Worm (Caenorhabditis elegans): ENCODE data around the gene B0252.1.

Gene B0252.1

DNA sequence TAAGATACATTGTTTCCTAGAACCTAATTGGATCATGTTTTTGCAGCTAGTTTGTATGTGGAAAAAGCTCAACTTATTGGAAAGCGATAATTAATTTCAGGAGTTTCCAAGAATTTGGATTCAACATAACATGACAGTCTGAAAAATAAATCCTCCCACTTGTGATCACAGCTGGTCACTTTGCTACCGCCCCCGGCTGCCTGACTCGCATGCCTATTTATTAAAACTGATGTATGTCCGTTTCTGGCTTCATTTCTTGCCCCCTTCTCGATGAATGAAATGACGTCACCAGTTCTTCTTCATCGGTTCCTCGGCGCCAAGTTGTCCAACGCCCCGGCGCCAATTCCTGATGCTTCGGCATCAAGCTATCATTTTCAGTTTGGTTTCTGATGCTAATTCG, 7.6 kb downstream of the B0252.1 start:
- TF ChIP-seq unc-55 (GFP tag; optimal IDR thresholded peaks at IDR 0.05) (no peak), sma-9 (GFP tag; optimal IDR thresholded peaks at IDR 0.05) (peak; percentile 73), sma-9 (tag; optimal IDR thresholded peaks at IDR 0.05) (no peak)

- TF ChIP-seq skn-1 (tag; optimal IDR thresholded peaks at IDR 0.05) (no peak), lsy-2 (tag; optimal IDR thresholded peaks at IDR 0.05) (no peak), lin-39 (tag; optimal IDR thresholded peaks at IDR 0.05) (no peak), ceh-82 (tag; optimal IDR thresholded peaks at IDR 0.05) (no peak), ZK546.5 (tag; optimal IDR thresholded peaks at IDR 0.05) (no peak), elt-3 (tag; optimal IDR thresholded peaks at IDR 0.05) (no peak), C34F6.9 (tag; optimal IDR thresholded peaks at IDR 0.05) (no peak), nhr-23 (tag; optimal IDR thresholded peaks at IDR 0.05) (no peak), dmd-4 (tag; optimal IDR thresholded peaks at IDR 0.05) (no peak), snpc-4 (tag; optimal IDR thresholded peaks at IDR 0.05) (no peak), nhr-77 (tag; optimal IDR thresholded peaks at IDR 0.05) (no peak), mdl-1 (tag; optimal IDR thresholded peaks at IDR 0.05) (no peak)
These were observed 8.1 kb downstream of the B0252.1 start, which contains the start of gene F22D3.4 for ce11 chrII:6927603-6928002. TSS of gene F22D3.4 (minus strand) at chrII:6927603.

DNA sequence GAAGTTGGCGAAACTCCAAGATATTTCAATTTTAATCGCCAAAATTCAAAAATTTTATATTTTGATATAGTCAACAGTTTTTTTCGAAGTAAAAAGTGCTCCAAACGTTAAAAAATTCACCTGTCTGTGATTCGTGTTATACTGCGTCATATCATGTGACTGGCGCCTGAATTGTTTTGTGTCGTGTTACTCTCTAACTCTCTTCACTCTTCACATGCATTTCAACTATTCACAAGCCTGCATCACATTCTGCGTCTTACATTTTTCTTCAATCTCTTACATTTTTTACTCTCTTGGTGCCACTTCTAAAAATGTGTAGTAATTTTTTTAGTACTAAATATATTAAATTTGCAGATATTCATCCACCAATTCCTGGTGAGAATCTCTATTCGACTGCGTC, 8.9 kb downstream of the B0252.1 start, which contains the start of gene flcn-1:
Gene flcn-1 (plus strand): TSS at position 348 of the 400 bp plus-strand sequence.
- TF ChIP-seq lin-11 (tag; optimal IDR thresholded peaks at IDR 0.05) (no peak), ama-1 (optimal IDR thresholded peaks at IDR 0.05) (no peak), unc-39 (tag; optimal IDR thresholded peaks at IDR 0.05) (no peak), sem-4 (tag; optimal IDR thresholded peaks at IDR 0.05) (no peak), lsy-2 (tag; optimal IDR thresholded peaks at IDR 0.05) (peak in 1 of 2 experiments; percentile 66), aly-2 (tag; optimal IDR thresholded peaks at IDR 0.05) (no peak), blmp-1 (tag; optimal IDR thresholded peaks at IDR 0.05; ENCODE audit: insufficient read depth) (no peak), nhr-11 (tag; optimal IDR thresholded peaks at IDR 0.05) (no peak), mbf-1 (tag; optimal IDR thresholded peaks at IDR 0.05) (no peak), ZK546.5 (tag; optimal IDR thresholded peaks at IDR 0.05) (no peak), C34F6.9 (tag; optimal IDR thresholded peaks at IDR 0.05) (peak; percentile 80), dmd-4 (tag; optimal IDR thresholded peaks at IDR 0.05) (no peak), nhr-77 (tag; optimal IDR thresholded peaks at IDR 0.05) (no peak), nhr-23 (tag; optimal IDR thresholded peaks at IDR 0.05) (no peak), zag-1 (tag; optimal IDR thresholded peaks at IDR 0.05) (no peak), nhr-6 (tag; optimal IDR thresholded peaks at IDR 0.05) (peak; percentile 66), snpc-4 (tag; optimal IDR thresholded peaks at IDR 0.05) (peak; percentile 2), egl-27 (tag; optimal IDR thresholded peaks at IDR 0.05) (no peak), nhr-237 (tag; optimal IDR thresholded peaks at IDR 0.05) (no peak), skn-1 (tag; optimal IDR thresholded peaks at IDR 0.05) (peak; percentile 28), nhr-25 (tag; optimal IDR thresholded peaks at IDR 0.05) (peak; percentile 38), sma-9 (GFP tag; optimal IDR thresholded peaks at IDR 0.05) (peak; percentile 77), sma-9 (tag; optimal IDR thresholded peaks at IDR 0.05) (no peak), fos-1 (tag; optimal IDR thresholded peaks at IDR 0.05) (peak; percentile 11), nhr-129 (tag; optimal IDR thresholded peaks at IDR 0.05) (peak; percentile 63), crh-2 (tag; optimal IDR thresholded peaks at IDR 0.05) (peak; percentile 59), lin-39 (tag; optimal IDR thresholded peaks at IDR 0.05) (no peak), ztf-11 (tag; optimal IDR thresholded peaks at IDR 0.05) (no peak), elt-3 (tag; optimal IDR thresholded peaks at IDR 0.05) (no peak), ztf-1 (GFP tag; conservative IDR thresholded peaks at IDR 0.05) (no peak), R02D3.7 (tag; optimal IDR thresholded peaks at IDR 0.05) (no peak), F13H6.1 (tag; optimal IDR thresholded peaks at IDR 0.05) (peak; percentile 59), ceh-82 (tag; optimal IDR thresholded peaks at IDR 0.05) (no peak), sma-3 (GFP tag; optimal IDR thresholded peaks at IDR 0.05) (no peak), Y55F3AM.14 (GFP tag; optimal IDR thresholded peaks at IDR 0.05) (no peak), unc-55 (GFP tag; optimal IDR thresholded peaks at IDR 0.05) (peak; percentile 45), nhr-12 (tag; optimal IDR thresholded peaks at IDR 0.05) (no peak)

DNA sequence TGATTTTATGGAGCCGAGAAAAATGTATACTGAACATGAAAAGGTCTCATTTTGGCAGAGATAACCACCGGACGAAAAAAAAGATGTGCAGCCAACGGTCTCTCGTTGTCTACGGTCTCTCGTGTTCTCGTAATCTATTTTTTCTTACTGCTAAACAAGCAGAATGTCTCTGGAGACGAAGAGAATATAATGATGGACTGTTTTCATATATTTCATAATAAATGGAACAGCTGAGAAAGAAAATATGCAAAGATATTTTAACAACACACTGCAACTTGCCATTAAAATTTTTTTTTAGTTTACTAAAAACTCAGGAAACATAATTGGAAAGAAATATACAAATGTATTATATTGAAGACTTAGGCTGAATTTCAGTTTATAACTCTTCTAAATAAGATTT, 10.6 kb downstream of the B0252.1 start:
- TF ChIP-seq mdl-1 (tag; optimal IDR thresholded peaks at IDR 0.05) (no peak), fos-1 (tag; optimal IDR thresholded peaks at IDR 0.05) (no peak), gmeb-1 (tag; optimal IDR thresholded peaks at IDR 0.05) (no peak), unc-55 (GFP tag; optimal IDR thresholded peaks at IDR 0.05) (peak; percentile 58), lin-11 (tag; optimal IDR thresholded peaks at IDR 0.05) (no peak), C34F6.9 (tag; optimal IDR thresholded peaks at IDR 0.05) (peak; percentile 45), R02D3.7 (tag; optimal IDR thresholded peaks at IDR 0.05) (no peak)
